Worm (Caenorhabditis elegans): ENCODE measurements around the gene K10B2.4.

K10B2.4 gene

DNA sequence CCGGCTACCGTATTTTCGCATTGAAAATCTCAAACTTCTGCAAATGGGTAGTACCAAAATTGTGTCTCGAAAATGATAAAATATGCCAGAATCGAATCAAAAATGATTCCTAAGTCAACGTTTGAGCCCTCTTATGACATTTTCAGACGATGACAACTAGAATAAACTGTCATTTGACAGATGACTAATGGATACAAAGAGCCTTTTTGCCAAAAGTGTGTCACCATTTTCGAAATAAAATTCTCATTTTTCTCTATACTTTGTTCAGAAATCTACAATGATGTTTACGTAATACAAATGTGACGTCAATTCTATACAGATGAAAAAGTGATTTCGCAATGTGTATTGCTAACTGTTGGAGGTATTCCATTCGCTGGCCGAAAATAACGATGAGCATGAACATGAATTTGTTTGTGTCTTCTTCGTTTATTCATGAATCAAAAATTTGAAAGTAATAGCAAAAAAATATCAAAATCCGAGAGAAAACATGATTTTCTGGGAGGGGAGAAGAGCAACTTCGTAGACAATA, 14.1 kb downstream of the K10B2.4 start (continued):
- TF ChIP-seq attf-5 (GFP tag; optimal IDR thresholded peaks at IDR 0.05): peak; percentile 64
- TF ChIP-seq madf-8 (GFP tag; conservative IDR thresholded peaks at IDR 0.05): no peak
- TF ChIP-seq egl-44 (GFP tag; IDR thresholded peaks at IDR 0.05): no peak
- no peak; the same call in 1 of the 2 replicates for TF ChIP-seq Y79H2A.3 (GFP tag; conservative IDR thresholded peaks at IDR 0.05)
- peak; percentile 83 for TF ChIP-seq lin-40 (tag; optimal IDR thresholded peaks at IDR 0.05)
- TF ChIP-seq F57C9.4 (tag; optimal IDR thresholded peaks at IDR 0.05): peak; percentile 86
- peak; percentile 42 for TF ChIP-seq hmg-1.2 (GFP tag; IDR thresholded peaks at IDR 0.05)
- TF ChIP-seq D2030.7 (GFP tag; IDR thresholded peaks at IDR 0.05): 0 out of 2 replicates have a peak, but pooled peaks have one; percentile 10
- TF ChIP-seq mxl-1 (tag; optimal IDR thresholded peaks at IDR 0.05): no peak
- peak in 1 of 2 experiments; percentile 10 for TF ChIP-seq let-607 (tag; optimal IDR thresholded peaks at IDR 0.05)
- TF ChIP-seq nhr-80 (tag; optimal IDR thresholded peaks at IDR 0.05): peak; percentile 32
- TF ChIP-seq ztf-22 (GFP tag; optimal IDR thresholded peaks at IDR 0.05): peak; percentile 35
- TF ChIP-seq nfya-2 (GFP tag; IDR thresholded peaks at IDR 0.05): peak; percentile 81; the same call in 1 of the 2 replicates
- TF ChIP-seq sea-2 (GFP tag; IDR thresholded peaks at IDR 0.05): no peak
- TF ChIP-seq T07F8.4 (tag; optimal IDR thresholded peaks at IDR 0.05): no peak
- TF ChIP-seq unc-130 (GFP tag; optimal IDR thresholded peaks at IDR 0.05): peak; percentile 56
- 0 out of 2 replicates have a peak, but pooled peaks have one; percentile 40 for TF ChIP-seq bed-1 (GFP tag; IDR thresholded peaks at IDR 0.05)
- TF ChIP-seq efl-1 (GFP tag; optimal IDR thresholded peaks at IDR 0.05): no peak
- 0 out of 2 replicates have a peak, but pooled peaks have one; percentile 26 for TF ChIP-seq attf-3 (GFP tag; conservative IDR thresholded peaks at IDR 0.05)
- peak; percentile 90 for TF ChIP-seq zim-3 (tag; optimal IDR thresholded peaks at IDR 0.05)
- TF ChIP-seq ztf-3 (GFP tag; optimal IDR thresholded peaks at IDR 0.05): peak; percentile 66
- no peak for TF ChIP-seq aptf-3 (GFP tag; IDR thresholded peaks at IDR 0.05)
- peak; percentile 39 for TF ChIP-seq F22D6.2 (tag; optimal IDR thresholded peaks at IDR 0.05)
- 0 out of 2 replicates have a peak, but pooled peaks have one; percentile 44 for TF ChIP-seq lag-1 (GFP tag; IDR thresholded peaks at IDR 0.05)
- TF ChIP-seq madf-10 (tag; optimal IDR thresholded peaks at IDR 0.05): peak; percentile 68
- TF ChIP-seq F55B11.4 (tag; optimal IDR thresholded peaks at IDR 0.05; ENCODE audit: borderline replicate concordance, insufficient read depth): no peak
- TF ChIP-seq K11D2.4 (GFP tag; IDR thresholded peaks at IDR 0.05): peak; percentile 93
- peak; percentile 97 for TF ChIP-seq Y53G8AR.9 (GFP tag; conservative IDR thresholded peaks at IDR 0.05)
- TF ChIP-seq ztf-28 (GFP tag; IDR thresholded peaks at IDR 0.05): no peak
- no peak for TF ChIP-seq aptf-2 (GFP tag; conservative IDR thresholded peaks at IDR 0.05)
- no peak for TF ChIP-seq bed-2 (GFP tag; IDR thresholded peaks at IDR 0.05)
- peak; percentile 85 for TF ChIP-seq F52B5.7 (tag; optimal IDR thresholded peaks at IDR 0.05)
- TF ChIP-seq athp-1 (tag; optimal IDR thresholded peaks at IDR 0.05): peak; percentile 63
- TF ChIP-seq Y56A3A.18 (GFP tag; IDR thresholded peaks at IDR 0.05): peak; percentile 83; the same call in 1 of the 2 replicates
- peak; percentile 62; the same call in 1 of the 2 replicates for TF ChIP-seq let-526 (GFP tag; IDR thresholded peaks at IDR 0.05)
- TF ChIP-seq cebp-1 (GFP tag; IDR thresholded peaks at IDR 0.05): peak; percentile 98
- TF ChIP-seq cebp-1 (tag; optimal IDR thresholded peaks at IDR 0.05): peak; percentile 98
- TF ChIP-seq B0336.3 (GFP tag; IDR thresholded peaks at IDR 0.05): peak; percentile 94
- TF ChIP-seq rec-8 (tag; optimal IDR thresholded peaks at IDR 0.05): peak in 1 of 2 experiments; percentile 10
- TF ChIP-seq unc-62 (GFP tag; optimal IDR thresholded peaks at IDR 0.05): peak; percentile 55
- no peak for TF ChIP-seq dpl-1 (GFP tag; optimal IDR thresholded peaks at IDR 0.05)
- TF ChIP-seq hlh-12 (tag; optimal IDR thresholded peaks at IDR 0.05): no peak
- TF ChIP-seq F37B4.10 (GFP tag; IDR thresholded peaks at IDR 0.05): 0 out of 2 replicates have a peak, but pooled peaks have one; percentile 14
- TF ChIP-seq Y95B8A.8 (GFP tag; IDR thresholded peaks at IDR 0.05): peak; percentile 60; the same call in 1 of the 2 replicates
